Worm (Caenorhabditis elegans) whole organism, late embryonic: ENCODE data around the gene F52E1.2.

Experiments used
- ceh-48 ChIP-seq: sonication (generic microtip); optimal IDR thresholded peaks from 2 replicates; lab custom pipeline; 2016; ENCODE audit warnings: missing genetic modification characterization, inconsistent platforms, missing compliant biosample characterization
- che-1 ChIP-seq: sonication (generic microtip); optimal IDR thresholded peaks from 2 replicates; lab custom pipeline; 2016; ENCODE audit warnings: mild to moderate bottlenecking, missing genetic modification characterization, missing compliant biosample characterization
- eyg-1 ChIP-seq: sonication (generic microtip); optimal IDR thresholded peaks from 2 replicates; lab custom pipeline; 2016; ENCODE audit warnings: missing genotype, missing genetic modification characterization, missing compliant biosample characterization
- fkh-10 ChIP-seq: fragments of 150-350 bp; optimal IDR thresholded peaks from 2 replicates; lab custom pipeline; 2014; ENCODE audit warnings: missing biosample characterization, missing genetic modification reagents, missing genetic modification characterization
- hlh-30 ChIP-seq: sonication (generic microtip); optimal IDR thresholded peaks from 2 replicates; lab custom pipeline; 2017; ENCODE audit warnings: antibody characterized with exemption, missing genetic modification characterization, missing compliant biosample characterization; ENCODE audit not compliant: insufficient read depth
- nfya-1 ChIP-seq: sonication (generic microtip); optimal IDR thresholded peaks from 2 replicates; lab custom pipeline; 2017; ENCODE audit warnings: missing genetic modification characterization, mild to moderate bottlenecking, missing compliant biosample characterization, antibody characterized with exemption, moderate library complexity
- nhr-11 ChIP-seq: fragments of 150-350 bp; optimal IDR thresholded peaks from 2 replicates; lab custom pipeline; 2014; ENCODE audit warnings: missing biosample characterization, missing genetic modification characterization
- nhr-232 ChIP-seq: sonication (generic microtip); optimal IDR thresholded peaks from 2 replicates; lab custom pipeline; 2016; ENCODE audit warnings: missing genetic modification characterization, missing compliant biosample characterization
- pros-1 ChIP-seq: fragments of 150-350 bp; optimal IDR thresholded peaks from 2 replicates; lab custom pipeline; 2014; ENCODE audit warnings: missing biosample characterization, missing genetic modification reagents, missing genetic modification characterization
- ref-2 ChIP-seq: sonication (generic microtip); optimal IDR thresholded peaks from 2 replicates; lab custom pipeline; 2016; ENCODE audit warnings: missing genetic modification characterization, missing compliant biosample characterization
- sox-4 ChIP-seq: sonication (generic microtip); optimal IDR thresholded peaks from 2 replicates; lab custom pipeline; 2017; ENCODE audit warnings: mild to moderate bottlenecking, missing genetic modification characterization, inconsistent platforms, missing compliant biosample characterization
- tbx-2 ChIP-seq: sonication (generic microtip); optimal IDR thresholded peaks from 2 replicates; lab custom pipeline; 2016; ENCODE audit warnings: missing genetic modification characterization, missing compliant biosample characterization
- unc-42 ChIP-seq: sonication (generic microtip); optimal IDR thresholded peaks from 2 replicates; lab custom pipeline; 2016; ENCODE audit warnings: missing genotype, missing genetic modification characterization, missing compliant biosample characterization
- ztf-16 ChIP-seq: sonication (generic microtip); optimal IDR thresholded peaks from 2 replicates; lab custom pipeline; 2017; ENCODE audit warnings: missing genetic modification characterization, missing compliant biosample characterization

DNA sequence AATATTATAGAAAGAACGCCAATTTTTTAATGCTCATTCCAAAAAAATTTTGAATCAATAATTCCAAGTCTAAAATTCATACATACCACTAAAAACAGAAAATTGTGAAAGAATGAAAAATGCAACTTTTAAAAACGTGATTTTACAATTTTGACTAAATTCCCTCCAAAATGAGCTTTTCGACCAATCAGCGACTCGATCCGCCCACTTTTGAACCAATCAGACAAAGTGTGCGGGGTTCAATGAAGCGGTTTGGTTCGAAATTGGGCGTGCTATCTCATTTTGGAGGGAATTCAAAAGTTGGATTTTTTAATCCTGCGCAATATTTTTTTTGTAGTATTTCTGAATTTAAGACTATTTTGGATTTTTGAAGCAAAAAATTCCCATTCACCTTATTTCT lies 6.9 kb downstream of the F52E1.2 start:
- TF ChIP-seq che-1 (tag; lab: Kevin White, UChicago) (no peak), nfya-1 (tag; lab: Kevin White, UChicago) (peak; percentile 54), pros-1 (no peak), ceh-48 (tag; lab: Kevin White, UChicago) (no peak), eyg-1 (tag; lab: Kevin White, UChicago) (no peak), sox-4 (tag; lab: Kevin White, UChicago) (no peak), fkh-10 (no peak), nhr-11 (tag; lab: Kevin White, UChicago) (no peak), tbx-2 (tag; lab: Kevin White, UChicago) (no peak), hlh-30 (tag; lab: Kevin White, UChicago) (no peak), unc-42 (tag; lab: Kevin White, UChicago) (no peak), ztf-16 (tag; lab: Kevin White, UChicago) (no peak), nhr-232 (tag; lab: Kevin White, UChicago) (no peak), ref-2 (no peak)
